Worm (Caenorhabditis elegans) whole organism, mixed stage, embryonic: ENCODE results near the gene ooc-3.
A peak's percentile ranks its signal among the peaks of the same experiment; 100 is the strongest.

ENCODE experiments used
- M03D4.4 ChIP-seq: sonication (generic microtip); optimal IDR thresholded peaks from 2 replicates; lab custom pipeline; 2017; ENCODE audit warnings: mild to moderate bottlenecking, missing genetic modification characterization, missing compliant biosample characterization
- bed-3 ChIP-seq: fragments of 200-800 bp; sonication (Bioruptor generic); optimal IDR thresholded peaks from 3 replicates; lab custom pipeline; 2018; ENCODE audit warnings: mild to moderate bottlenecking, missing genetic modification characterization, moderate library complexity, missing compliant biosample characterization
- blmp-1 ChIP-seq: fragments of 150-350 bp; optimal IDR thresholded peaks from 2 replicates; lab custom pipeline; 2014; ENCODE audit warnings: missing biosample characterization, missing genetic modification characterization
- ceh-39 ChIP-seq: fragments of 150-350 bp; optimal IDR thresholded peaks from 2 replicates; lab custom pipeline; 2014; ENCODE audit warnings: missing biosample characterization, missing genetic modification characterization
- ceh-43 ChIP-seq: fragments of 200-800 bp; sonication (Bioruptor generic); optimal IDR thresholded peaks from 2 replicates; lab custom pipeline; 2018; ENCODE audit warnings: mild to moderate bottlenecking, missing genetic modification characterization, moderate library complexity, missing compliant biosample characterization
- ceh-83 ChIP-seq: fragments of 200-800 bp; sonication (Bioruptor generic); optimal IDR thresholded peaks from 2 replicates; lab custom pipeline; 2018; ENCODE audit warnings: mild to moderate bottlenecking, missing genetic modification characterization, missing compliant biosample characterization
- ces-1 ChIP-seq: fragments of 150-350 bp; optimal IDR thresholded peaks from 2 replicates; lab custom pipeline; 2014; ENCODE audit warnings: missing biosample characterization, missing genetic modification reagents, missing genetic modification characterization
- cnd-1 ChIP-seq: fragments of 200-800 bp; sonication (Bioruptor generic); optimal IDR thresholded peaks from 2 replicates; lab custom pipeline; 2018; ENCODE audit warnings: mild to moderate bottlenecking, missing genetic modification characterization, missing compliant biosample characterization
- drap-1 ChIP-seq: fragments of 200-800 bp; sonication (Bioruptor generic); optimal IDR thresholded peaks from 3 replicates; lab custom pipeline; 2018; ENCODE audit warnings: mild to moderate bottlenecking, missing genetic modification characterization, missing compliant biosample characterization
- elt-1 ChIP-seq: sonication (generic microtip); optimal IDR thresholded peaks from 2 replicates; lab custom pipeline; 2017; ENCODE audit warnings: missing genetic modification characterization, mild to moderate bottlenecking, missing compliant biosample characterization, antibody characterized with exemption, moderate library complexity, borderline replicate concordance; ENCODE audit not compliant: insufficient read depth
- elt-3 ChIP-seq: fragments of 150-350 bp; optimal IDR thresholded peaks from 2 replicates; lab custom pipeline; 2014; ENCODE audit warnings: missing biosample characterization, missing genetic modification characterization
- flh-1 ChIP-seq: fragments of 200-800 bp; sonication (Bioruptor generic); optimal IDR thresholded peaks from 2 replicates; lab custom pipeline; 2018; ENCODE audit warnings: mild to moderate bottlenecking, missing genetic modification characterization, moderate library complexity, missing compliant biosample characterization
- ham-2 ChIP-seq: fragments of 200-800 bp; sonication (Bioruptor generic); optimal IDR thresholded peaks from 2 replicates; lab custom pipeline; 2018; ENCODE audit warnings: mild to moderate bottlenecking, missing genetic modification characterization, missing compliant biosample characterization
- hlh-1 ChIP-seq: fragments of 150-350 bp; optimal IDR thresholded peaks from 2 replicates; lab custom pipeline; 2014; ENCODE audit warnings: missing biosample characterization, missing genetic modification reagents, missing genetic modification characterization
- lin-13 ChIP-seq: fragments of 150-350 bp; optimal IDR thresholded peaks from 2 replicates; lab custom pipeline; 2014; ENCODE audit warnings: missing biosample characterization, missing genetic modification characterization
- lin-32 ChIP-seq: fragments of 200-800 bp; sonication (Bioruptor generic); optimal IDR thresholded peaks from 2 replicates; lab custom pipeline; 2018; ENCODE audit warnings: mild to moderate bottlenecking, missing genetic modification characterization, missing compliant biosample characterization
- lsy-2 ChIP-seq: fragments of 150-350 bp; optimal IDR thresholded peaks from 2 replicates; lab custom pipeline; 2014; ENCODE audit warnings: missing biosample characterization, missing genetic modification characterization
- mab-5 ChIP-seq: fragments of 150-350 bp; optimal IDR thresholded peaks from 2 replicates; lab custom pipeline; 2014; ENCODE audit warnings: missing biosample characterization, missing genetic modification characterization
- mep-1 ChIP-seq: fragments of 150-350 bp; optimal IDR thresholded peaks from 2 replicates; lab custom pipeline; 2017; ENCODE audit warnings: missing biosample characterization, missing genetic modification reagents, missing genetic modification characterization, inconsistent platforms
- mls-2 ChIP-seq: sonication (generic microtip); optimal IDR thresholded peaks from 2 replicates; lab custom pipeline; 2016; ENCODE audit warnings: mild to moderate bottlenecking, missing genetic modification characterization, moderate library complexity, missing compliant biosample characterization
- nhr-12 ChIP-seq: fragments of 150-350 bp; optimal IDR thresholded peaks from 2 replicates; lab custom pipeline; 2014; ENCODE audit warnings: missing biosample characterization, missing genetic modification characterization
- nhr-2 ChIP-seq: fragments of 150-350 bp; optimal IDR thresholded peaks from 2 replicates; lab custom pipeline; 2014; ENCODE audit warnings: missing biosample characterization, missing genetic modification characterization
- nhr-237 ChIP-seq: fragments of 150-350 bp; optimal IDR thresholded peaks from 2 replicates; lab custom pipeline; 2014; ENCODE audit warnings: missing biosample characterization, missing genetic modification characterization
- nhr-28 ChIP-seq: fragments of 150-350 bp; optimal IDR thresholded peaks from 2 replicates; lab custom pipeline; 2014; ENCODE audit warnings: missing biosample characterization, missing genetic modification characterization
- nhr-76 ChIP-seq: sonication (generic microtip); optimal IDR thresholded peaks from 2 replicates; lab custom pipeline; 2017; ENCODE audit warnings: missing biosample characterization, missing genetic modification characterization
- pha-4 ChIP-seq: fragments of 150-350 bp; optimal IDR thresholded peaks from 2 replicates; lab custom pipeline; 2018; ENCODE audit warnings: missing biosample characterization, missing genetic modification reagents, missing genetic modification characterization
- sem-2 ChIP-seq: fragments of 200-800 bp; sonication (Bioruptor generic); optimal IDR thresholded peaks from 2 replicates; lab custom pipeline; 2018; ENCODE audit warnings: mild to moderate bottlenecking, missing genetic modification characterization, missing compliant biosample characterization
- snpc-4 ChIP-seq: fragments of 150-350 bp; optimal IDR thresholded peaks from 2 replicates; lab custom pipeline; 2014; ENCODE audit warnings: missing biosample characterization, missing genetic modification characterization
- sptf-1 ChIP-seq: sonication (generic microtip); optimal IDR thresholded peaks from 2 replicates; lab custom pipeline; 2017; ENCODE audit warnings: mild to moderate bottlenecking, missing genetic modification characterization, moderate library complexity, missing compliant biosample characterization
- tbx-8 ChIP-seq: fragments of 200-800 bp; sonication (Bioruptor generic); optimal IDR thresholded peaks from 2 replicates; lab custom pipeline; 2018; ENCODE audit warnings: mild to moderate bottlenecking, missing genetic modification characterization, moderate library complexity, missing compliant biosample characterization
- unc-120 ChIP-seq: sonication (generic microtip); optimal IDR thresholded peaks from 2 replicates; lab custom pipeline; 2017; ENCODE audit warnings: missing genetic modification characterization, missing compliant biosample characterization; ENCODE audit not compliant: poor library complexity, severe bottlenecking
- unc-39 ChIP-seq: fragments of 150-350 bp; optimal IDR thresholded peaks from 2 replicates; lab custom pipeline; 2014; ENCODE audit warnings: missing biosample characterization, missing genetic modification characterization
- unc-62 ChIP-seq: fragments of 150-350 bp; optimal IDR thresholded peaks from 2 replicates; lab custom pipeline; 2014; ENCODE audit warnings: missing biosample characterization, missing genetic modification reagents, missing genetic modification characterization
- zip-8 ChIP-seq: fragments of 150-350 bp; optimal IDR thresholded peaks from 2 replicates; lab custom pipeline; 2014; ENCODE audit warnings: missing biosample characterization, missing genetic modification characterization
- ztf-11 ChIP-seq: fragments of 150-350 bp; optimal IDR thresholded peaks from 2 replicates; lab custom pipeline; 2014; ENCODE audit warnings: missing biosample characterization, missing genetic modification characterization

Gene ooc-3

ce11 chrII:11484600-11484999 lies 10.5 kb downstream of the ooc-3 start:
- peak; percentile 99 for TF ChIP-seq mls-2 (tag; lab: Kevin White, UChicago)
- TF ChIP-seq nhr-28 (tag; lab: Kevin White, UChicago): peak; percentile 48
- no peak for TF ChIP-seq nhr-237 (tag; lab: Kevin White, UChicago)
- TF ChIP-seq zip-8: no peak
- TF ChIP-seq blmp-1 (tag; lab: Kevin White, UChicago): no peak
- TF ChIP-seq mep-1 (tag; lab: Kevin White, UChicago): peak; percentile 80
- peak; percentile 95 for TF ChIP-seq ham-2
- TF ChIP-seq flh-1: peak; percentile 96
- peak; percentile 92 for TF ChIP-seq bed-3
- TF ChIP-seq sem-2 (GFP tag; lab: Kevin White, UChicago): peak; percentile 94
- TF ChIP-seq drap-1: peak; percentile 98
- peak; percentile 93 for TF ChIP-seq tbx-8 (GFP tag; lab: Kevin White, UChicago)
- TF ChIP-seq nhr-76: no peak
- TF ChIP-seq hlh-1 (tag; lab: Kevin White, UChicago): no peak
- TF ChIP-seq cnd-1 (tag; lab: Kevin White, UChicago): peak; percentile 98
- TF ChIP-seq ces-1 (GFP tag; lab: Kevin White, UChicago): no peak
- no peak for TF ChIP-seq ceh-39 (tag; lab: Kevin White, UChicago)
- TF ChIP-seq M03D4.4 (tag; lab: Kevin White, UChicago): peak; percentile 97
- TF ChIP-seq ceh-83: peak; percentile 99
- TF ChIP-seq nhr-2 (tag; lab: Kevin White, UChicago): no peak
- peak; percentile 94 for TF ChIP-seq unc-120
- no peak for TF ChIP-seq nhr-12 (tag; lab: Kevin White, UChicago)
- peak; percentile 66 for TF ChIP-seq pha-4 (tag; lab: Kevin White, UChicago)
- no peak for TF ChIP-seq elt-1 (tag; lab: Kevin White, UChicago)
- TF ChIP-seq lsy-2 (tag; lab: Kevin White, UChicago): peak; percentile 84
- TF ChIP-seq lin-13 (tag; lab: Kevin White, UChicago): peak; percentile 81
- TF ChIP-seq lin-32: peak; percentile 96
- TF ChIP-seq sptf-1: peak; percentile 100
- no peak for TF ChIP-seq elt-3
- no peak for TF ChIP-seq mab-5 (tag; lab: Kevin White, UChicago)
- peak; percentile 58 for TF ChIP-seq ztf-11
- TF ChIP-seq snpc-4: no peak
- TF ChIP-seq unc-39 (tag; lab: Kevin White, UChicago): no peak
- peak; percentile 74 for TF ChIP-seq unc-62 (GFP tag; lab: Kevin White, UChicago)
- peak; percentile 93 for TF ChIP-seq ceh-43 (GFP tag; lab: Kevin White, UChicago)

- TF ChIP-seq sptf-1: no peak
- no peak for TF ChIP-seq pha-4 (tag; lab: Kevin White, UChicago)
- TF ChIP-seq drap-1: no peak
- TF ChIP-seq mab-5 (tag; lab: Kevin White, UChicago): no peak
- TF ChIP-seq ztf-11: no peak
- TF ChIP-seq mls-2 (tag; lab: Kevin White, UChicago): no peak
- no peak for TF ChIP-seq lin-32
- no peak for TF ChIP-seq blmp-1 (tag; lab: Kevin White, UChicago)
Observed at ce11 chrII:11479076-11479475, 16.0 kb downstream of the ooc-3 start, which contains the start of gene W02B12.12. TSS of gene W02B12.12 (minus strand) at chrII:11479176.

- no peak for TF ChIP-seq blmp-1 (tag; lab: Kevin White, UChicago)
Observed at ce11 chrII:11476410-11476809, 18.7 kb downstream of the ooc-3 start, which contains the start of gene W02B12.16. TSS of gene W02B12.16 (minus strand) at chrII:11476510.

- no peak for TF ChIP-seq sem-2 (GFP tag; lab: Kevin White, UChicago)
- TF ChIP-seq sptf-1: peak; percentile 81
- no peak for TF ChIP-seq flh-1
- TF ChIP-seq nhr-28 (tag; lab: Kevin White, UChicago): no peak
- TF ChIP-seq unc-120: peak; percentile 34
- TF ChIP-seq ham-2: no peak
- TF ChIP-seq ceh-83: no peak
- TF ChIP-seq snpc-4: no peak
- peak; percentile 54 for TF ChIP-seq drap-1
- TF ChIP-seq elt-1 (tag; lab: Kevin White, UChicago): no peak
- no peak for TF ChIP-seq zip-8
- TF ChIP-seq nhr-237 (tag; lab: Kevin White, UChicago): peak; percentile 5
- TF ChIP-seq mab-5 (tag; lab: Kevin White, UChicago): no peak
- peak; percentile 69 for TF ChIP-seq pha-4 (tag; lab: Kevin White, UChicago)
- TF ChIP-seq lin-32: no peak
- no peak for TF ChIP-seq nhr-76
- no peak for TF ChIP-seq elt-3
- TF ChIP-seq lsy-2 (tag; lab: Kevin White, UChicago): peak; percentile 74
- TF ChIP-seq tbx-8 (GFP tag; lab: Kevin White, UChicago): no peak
- peak; percentile 67 for TF ChIP-seq ceh-43 (GFP tag; lab: Kevin White, UChicago)
- TF ChIP-seq bed-3: peak; percentile 19
- peak; percentile 82 for TF ChIP-seq ces-1 (GFP tag; lab: Kevin White, UChicago)
- peak; percentile 80 for TF ChIP-seq lin-13 (tag; lab: Kevin White, UChicago)
- peak; percentile 51 for TF ChIP-seq cnd-1 (tag; lab: Kevin White, UChicago)
- peak; percentile 89 for TF ChIP-seq mep-1 (tag; lab: Kevin White, UChicago)
- TF ChIP-seq ztf-11: no peak
- TF ChIP-seq M03D4.4 (tag; lab: Kevin White, UChicago): peak; percentile 70
- no peak for TF ChIP-seq blmp-1 (tag; lab: Kevin White, UChicago)
- TF ChIP-seq hlh-1 (tag; lab: Kevin White, UChicago): no peak
- TF ChIP-seq ceh-39 (tag; lab: Kevin White, UChicago): no peak
- TF ChIP-seq nhr-12 (tag; lab: Kevin White, UChicago): no peak
- no peak for TF ChIP-seq nhr-2 (tag; lab: Kevin White, UChicago)
- no peak for TF ChIP-seq unc-39 (tag; lab: Kevin White, UChicago)
- TF ChIP-seq unc-62 (GFP tag; lab: Kevin White, UChicago): no peak
- peak; percentile 53 for TF ChIP-seq mls-2 (tag; lab: Kevin White, UChicago)
- TF ChIP-seq, all 35 proteins: peak for 14
Observed at ce11 chrII:11473525-11474181, 21.5 kb downstream of the ooc-3 start, which contains the start of the genes metl-1 and W02B12.11. TSS of gene metl-1 (minus strand) at chrII:11473575. TSS of gene W02B12.11 (plus strand) at chrII:11473861.
